Fruit fly (Drosophila melanogaster) whole organism, wandering third instar larva: ENCODE measurements around the gene Cbp20.

Source experiments
- Abd-B ChIP-seq: fragments of >200 bp; optimal IDR thresholded peaks from 2 replicates; lab custom pipeline; 2017; ENCODE audit warnings: missing biosample characterization, missing genetic modification characterization
- CG32264 ChIP-seq: fragments of 200-800 bp; sonication (Bioruptor generic); optimal IDR thresholded peaks from 2 replicates; lab custom pipeline; 2016; ENCODE audit warnings: missing biosample characterization, missing genetic modification characterization
- CG9705 ChIP-seq: fragments of 200-800 bp; sonication (Bioruptor generic); optimal IDR thresholded peaks from 2 replicates; lab custom pipeline; 2018; ENCODE audit warnings: missing biosample characterization, mild to moderate bottlenecking, missing genetic modification characterization
- CrebA ChIP-seq: fragments of 200-800 bp; sonication (Bioruptor generic); optimal IDR thresholded peaks from 2 replicates; lab custom pipeline; 2016; ENCODE audit warnings: missing biosample characterization, mild to moderate bottlenecking, missing genetic modification characterization, borderline replicate concordance
- Dfd ChIP-seq: fragments of >200 bp; optimal IDR thresholded peaks from 2 replicates; lab custom pipeline; 2017; ENCODE audit warnings: missing biosample characterization, missing genetic modification characterization
- Dif ChIP-seq: fragments of 200-275, 200-300 bp; sonication (Bioruptor generic); optimal IDR thresholded peaks from 2 replicates; lab custom pipeline; 2018; ENCODE audit warnings: missing biosample characterization, missing genetic modification characterization; ENCODE audit not compliant: partially characterized antibody
- GATAd ChIP-seq: sonication (Bioruptor generic); optimal IDR thresholded peaks from 2 replicates; lab custom pipeline; 2016; ENCODE audit warnings: missing biosample characterization, missing genetic modification characterization
- HLH106 ChIP-seq: fragments of 200-800 bp; optimal IDR thresholded peaks from 3 replicates; lab custom pipeline; 2019; ENCODE audit warnings: missing biosample characterization, mild to moderate bottlenecking, missing genetic modification characterization, moderate library complexity
- Hnf4 ChIP-seq: fragments of 200-800 bp; sonication (Bioruptor generic); optimal IDR thresholded peaks from 2 replicates; lab custom pipeline; 2016; ENCODE audit warnings: missing biosample characterization, mild to moderate bottlenecking, missing genetic modification characterization
- Hr78 ChIP-seq: fragments of >200 bp; optimal IDR thresholded peaks from 2 replicates; lab custom pipeline; 2017; ENCODE audit warnings: missing biosample characterization, missing genetic modification characterization
- Hr83 ChIP-seq: fragments of 200-300 bp; sonication (Bioruptor generic); optimal IDR thresholded peaks from 2 replicates; lab custom pipeline; 2016; ENCODE audit warnings: missing biosample characterization, mild to moderate bottlenecking, missing genetic modification characterization, moderate library complexity; ENCODE audit not compliant: poor library complexity, severe bottlenecking
- Jra ChIP-seq: sonication (Bioruptor generic); optimal IDR thresholded peaks from 2 replicates; lab custom pipeline; 2016; ENCODE audit warnings: missing biosample characterization, missing genetic modification characterization
- Mio ChIP-seq: sonication (Bioruptor generic); optimal IDR thresholded peaks from 2 replicates; lab custom pipeline; 2016; ENCODE audit warnings: missing biosample characterization, missing genetic modification characterization
- Myc ChIP-seq: fragments of >200 bp; optimal IDR thresholded peaks from 2 replicates; lab custom pipeline; 2017
- N ChIP-seq: fragments of >200 bp; optimal IDR thresholded peaks from 2 replicates; lab custom pipeline; 2018; ENCODE audit warnings: missing biosample characterization, missing external identifiers, missing genetic modification characterization
- OdsH ChIP-seq: fragments of 200-800 bp; sonication (Bioruptor generic); optimal IDR thresholded peaks from 2 replicates; lab custom pipeline; 2016; ENCODE audit warnings: missing biosample characterization, mild to moderate bottlenecking, missing genetic modification characterization
- Rel ChIP-seq, 2 experiments: fragments of 200-800 bp; sonication (Bioruptor generic) in 1 of 2; optimal IDR thresholded peaks; 2 replicates in 1 of 2; 3 replicates in 1 of 2; lab custom pipeline; 2016 to 2019; ENCODE audit warnings: mild to moderate bottlenecking in 2 of 2, missing biosample characterization in 2 of 2, missing genetic modification characterization in 2 of 2, moderate library complexity in 1 of 2
- Sp1 ChIP-seq: fragments of 200-800 bp; sonication (Bioruptor generic); optimal IDR thresholded peaks from 3 replicates; lab custom pipeline; 2019; ENCODE audit warnings: missing biosample characterization, mild to moderate bottlenecking, missing genetic modification characterization, moderate library complexity
- Vsx2 ChIP-seq: fragments of 200-300, 225-300 bp; sonication (Bioruptor generic); optimal IDR thresholded peaks from 2 replicates; lab custom pipeline; 2018; ENCODE audit warnings: missing biosample characterization, missing genetic modification characterization; ENCODE audit not compliant: partially characterized antibody
- br ChIP-seq: fragments of 200-800 bp; sonication (Bioruptor generic); optimal IDR thresholded peaks from 2 replicates; lab custom pipeline; 2016; ENCODE audit warnings: missing biosample characterization, missing genetic modification characterization
- brk ChIP-seq: fragments of 200-800 bp; sonication (Bioruptor generic); optimal IDR thresholded peaks from 2 replicates; lab custom pipeline; 2016; ENCODE audit warnings: missing biosample characterization, mild to moderate bottlenecking, missing genetic modification characterization
- dl ChIP-seq, 2 experiments: fragments of 175-275, 200-275 bp in 1 of 2; fragments of 200-275 bp in 1 of 2; sonication (Bioruptor generic); optimal IDR thresholded peaks; lab custom pipeline; 2018; ENCODE audit warnings: mild to moderate bottlenecking in 2 of 2, missing biosample characterization in 2 of 2, missing genetic modification characterization in 2 of 2, moderate library complexity in 2 of 2; ENCODE audit not compliant: partially characterized antibody in 2 of 2, insufficient read depth in 1 of 2
- dmrt93B ChIP-seq: fragments of 200-800 bp; sonication (Bioruptor generic); optimal IDR thresholded peaks from 2 replicates; lab custom pipeline; 2018; ENCODE audit warnings: missing biosample characterization, mild to moderate bottlenecking, missing genetic modification characterization
- dsf ChIP-seq: sonication (Bioruptor generic); optimal IDR thresholded peaks from 2 replicates; lab custom pipeline; 2016; ENCODE audit warnings: missing biosample characterization, missing genetic modification characterization, borderline replicate concordance
- ey ChIP-seq: fragments of 200-800 bp; sonication (Bioruptor generic); optimal IDR thresholded peaks from 2 replicates; lab custom pipeline; 2016; ENCODE audit warnings: missing biosample characterization, missing genetic modification characterization
- foxo ChIP-seq, 2 experiments: fragments of 200-800 bp; sonication (Bioruptor generic); optimal IDR thresholded peaks; 2 replicates in 1 of 2; 3 replicates in 1 of 2; lab custom pipeline; 2016 to 2017; ENCODE audit warnings: missing biosample characterization in 2 of 2, missing genetic modification characterization in 2 of 2
- fru ChIP-seq: fragments of 200-800 bp; sonication (Bioruptor generic); optimal IDR thresholded peaks from 3 replicates; lab custom pipeline; 2016; ENCODE audit warnings: missing biosample characterization, mild to moderate bottlenecking, missing genetic modification characterization
- h ChIP-seq: fragments of 200-800 bp; sonication (Bioruptor generic); optimal IDR thresholded peaks from 3 replicates; lab custom pipeline; 2016; ENCODE audit warnings: missing biosample characterization, mild to moderate bottlenecking, missing genetic modification characterization
- jim ChIP-seq: fragments of 175-275, 200-325 bp; sonication (Bioruptor generic); optimal IDR thresholded peaks from 2 replicates; lab custom pipeline; 2016; ENCODE audit warnings: missing biosample characterization, mild to moderate bottlenecking, missing genetic modification characterization
- lola ChIP-seq: fragments of >200 bp; optimal IDR thresholded peaks from 2 replicates; lab custom pipeline; 2017; ENCODE audit warnings: missing biosample characterization, missing genetic modification characterization
- pan ChIP-seq: fragments of >200 bp; optimal IDR thresholded peaks from 2 replicates; lab custom pipeline; 2017
- psq ChIP-seq: fragments of 200-800 bp; sonication (Bioruptor generic); optimal IDR thresholded peaks from 3 replicates; lab custom pipeline; 2017; ENCODE audit warnings: missing biosample characterization, mild to moderate bottlenecking, missing genetic modification characterization, moderate library complexity
- rgr ChIP-seq: fragments of 200-800 bp; sonication (Bioruptor generic); optimal IDR thresholded peaks from 3 replicates; lab custom pipeline; 2016; ENCODE audit warnings: missing biosample characterization, mild to moderate bottlenecking, missing genetic modification characterization
- sage ChIP-seq: fragments of 200-800 bp; sonication (Bioruptor generic); optimal IDR thresholded peaks from 2 replicates; lab custom pipeline; 2016; ENCODE audit warnings: missing biosample characterization, mild to moderate bottlenecking, missing genetic modification characterization
- sv ChIP-seq: fragments of 200-800 bp; sonication (Bioruptor generic); optimal IDR thresholded peaks from 3 replicates; lab custom pipeline; 2016; ENCODE audit warnings: missing biosample characterization, missing genetic modification characterization
- tai ChIP-seq: sonication (Bioruptor generic); optimal IDR thresholded peaks from 2 replicates; lab custom pipeline; 2016; ENCODE audit warnings: missing biosample characterization, missing genetic modification characterization
- usp ChIP-seq: fragments of >200 bp; optimal IDR thresholded peaks from 2 replicates; lab custom pipeline; 2017; ENCODE audit warnings: missing biosample characterization, missing genetic modification characterization
- woc ChIP-seq: sonication (Bioruptor generic); optimal IDR thresholded peaks from 2 replicates; lab custom pipeline; 2016; ENCODE audit warnings: missing biosample characterization, mild to moderate bottlenecking, missing genetic modification characterization

The Cbp20 gene

DNA sequence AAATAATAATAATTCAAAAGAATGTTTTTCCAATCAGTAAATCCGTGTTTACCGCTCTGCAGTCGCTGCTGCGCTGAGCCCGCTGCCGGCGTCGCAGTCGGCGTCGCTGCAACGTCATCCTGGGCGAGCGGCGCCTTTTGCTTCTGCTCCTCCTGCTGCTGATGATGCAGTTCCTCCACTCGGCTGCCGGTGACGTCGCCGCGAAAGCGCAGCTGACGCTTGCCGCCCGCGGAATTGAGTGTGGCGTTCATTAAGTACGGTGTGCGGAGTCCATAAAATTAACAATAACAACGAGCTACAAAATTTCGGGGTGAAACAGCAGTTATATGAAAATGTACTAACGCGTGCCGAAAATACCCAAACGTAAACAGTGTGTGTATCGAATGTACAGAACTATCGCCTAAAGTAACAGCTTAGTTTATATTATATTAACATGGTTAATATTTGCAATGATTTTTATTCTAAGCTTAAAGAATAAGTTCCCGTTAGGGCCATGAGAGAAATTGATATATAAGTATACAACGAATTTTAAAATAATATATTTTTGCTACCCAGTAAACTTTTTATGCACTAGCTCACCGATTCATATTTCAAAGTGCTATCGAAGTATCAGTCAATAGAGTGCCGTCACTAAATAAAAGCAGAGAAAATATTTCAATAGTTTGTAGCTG, at the start of gene Cbp20, which contains the start of gene CG7218:
TSS of gene Cbp20 (plus strand) at position 610 of the 671 bp plus-strand sequence.
TSS of gene CG7218 (minus strand) at position 346 of the 671 bp plus-strand sequence.
- TF ChIP-seq Myc (lab: Kevin White, UChicago) (no peak), sv (peak; percentile 58), woc (GFP tag; lab: Kevin White, UChicago) (peak; percentile 76), Mio (GFP tag; lab: Kevin White, UChicago) (peak; percentile 14), h (GFP tag; lab: Kevin White, UChicago) (peak; percentile 73), Rel (GFP tag; optimal IDR thresholded peaks at IDR 0.05; lab: Kevin White, UChicago) (no peak), Rel (tag; optimal IDR thresholded peaks at IDR 0.05; lab: Kevin White, UChicago) (peak; percentile 15), Abd-B (GFP tag; lab: Kevin White, UChicago) (no peak), OdsH (GFP tag; lab: Kevin White, UChicago) (peak; percentile 70), Sp1 (GFP tag; lab: Kevin White, UChicago) (peak; percentile 66), CrebA (GFP tag; lab: Kevin White, UChicago) (no peak), Hr83 (peak; percentile 89), br (GFP tag; lab: Kevin White, UChicago) (peak; percentile 52), N (no peak), rgr (GFP tag; lab: Kevin White, UChicago) (peak; percentile 75), CG9705 (peak; percentile 62), Hnf4 (GFP tag; lab: Kevin White, UChicago) (peak; percentile 86), sage (GFP tag; lab: Kevin White, UChicago) (peak; percentile 41), foxo (GFP tag; optimal IDR thresholded peaks at IDR 0.05; lab: Kevin White, UChicago) (peak in 1 of 2 experiments; percentile 80), lola (GFP tag; lab: Kevin White, UChicago) (no peak), CG32264 (GFP tag; lab: Kevin White, UChicago) (no peak), Dif (GFP tag; lab: Kevin White, UChicago) (no peak), Dfd (GFP tag; lab: Kevin White, UChicago) (no peak), Vsx2 (GFP tag; lab: Kevin White, UChicago) (no peak), HLH106 (tag; lab: Kevin White, UChicago) (peak; percentile 74), fru (GFP tag; lab: Kevin White, UChicago) (peak; percentile 72), Hr78 (GFP tag; lab: Kevin White, UChicago) (no peak), GATAd (no peak), dmrt93B (GFP tag; lab: Kevin White, UChicago) (peak; percentile 26), tai (peak; percentile 91), brk (GFP tag; lab: Kevin White, UChicago) (peak; percentile 79), dl (GFP tag; optimal IDR thresholded peaks at IDR 0.05; lab: Kevin White, UChicago; ENCODE audit: insufficient read depth in 1 of 2, partially characterized antibody in 2 of 2) (no peak), psq (peak; percentile 61), Jra (GFP tag; lab: Kevin White, UChicago) (peak; percentile 77), jim (no peak), dsf (GFP tag; lab: Kevin White, UChicago) (peak; percentile 56), pan (lab: Kevin White, UChicago) (no peak), ey (peak; percentile 53), usp (GFP tag; lab: Kevin White, UChicago) (no peak)

DNA sequence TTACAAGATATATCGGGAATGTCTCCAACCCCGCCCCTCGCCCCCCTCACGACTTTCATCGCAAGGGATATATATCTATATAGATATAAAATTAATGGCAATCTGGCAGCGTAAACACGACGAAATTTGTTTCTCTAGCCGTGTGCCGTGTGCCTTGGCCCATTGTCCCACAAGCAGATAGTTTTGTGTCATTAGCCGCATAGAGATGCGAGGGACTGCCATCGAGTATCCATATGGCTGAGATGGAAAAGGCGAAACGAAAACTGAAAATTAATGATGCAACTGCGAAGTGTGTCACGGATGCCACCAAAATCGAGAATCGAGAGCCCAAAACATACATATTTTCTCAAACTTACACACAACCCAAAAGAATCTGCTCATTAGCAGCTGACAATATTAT, 49.6 kb upstream of the Cbp20 start:
- TF ChIP-seq dl (GFP tag; optimal IDR thresholded peaks at IDR 0.05; lab: Kevin White, UChicago; ENCODE audit: insufficient read depth in 1 of 2, partially characterized antibody in 2 of 2) (no peak), Hnf4 (GFP tag; lab: Kevin White, UChicago) (no peak), dmrt93B (GFP tag; lab: Kevin White, UChicago) (no peak), lola (GFP tag; lab: Kevin White, UChicago) (no peak), Hr83 (no peak), sv (no peak), OdsH (GFP tag; lab: Kevin White, UChicago) (no peak), Mio (GFP tag; lab: Kevin White, UChicago) (no peak), sage (GFP tag; lab: Kevin White, UChicago) (no peak), br (GFP tag; lab: Kevin White, UChicago) (no peak), GATAd (no peak), foxo (GFP tag; optimal IDR thresholded peaks at IDR 0.05; lab: Kevin White, UChicago) (no peak), ey (no peak), CrebA (GFP tag; lab: Kevin White, UChicago) (no peak), Vsx2 (GFP tag; lab: Kevin White, UChicago) (no peak), Jra (GFP tag; lab: Kevin White, UChicago) (no peak)
